Worm (Caenorhabditis elegans): ENCODE results near the gene K06H6.1.

The K06H6.1 gene

DNA sequence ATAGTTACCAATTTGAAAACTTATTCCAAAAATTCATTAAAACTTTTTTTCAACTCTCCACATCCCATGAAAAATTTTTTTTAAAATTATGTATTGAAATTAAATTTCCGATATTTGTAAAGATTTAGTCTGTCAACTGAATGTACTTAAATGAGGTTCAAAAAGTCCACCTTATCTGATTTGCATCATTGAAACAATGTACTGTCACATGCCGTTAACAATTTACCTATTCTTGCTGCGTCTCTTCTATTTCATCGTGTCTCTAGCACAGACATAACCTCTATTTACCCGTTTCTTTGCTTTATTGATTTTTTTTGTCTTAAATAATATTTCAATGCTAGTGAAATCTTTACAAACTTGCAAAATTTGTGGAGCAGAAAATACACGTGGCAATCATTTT, 22.3 kb downstream of the K06H6.1 start, which contains the start of gene nhr-90:
TSS of gene nhr-90 (plus strand) at position 296 of the 400 bp plus-strand sequence.
- TF ChIP-seq ceh-28 (tag; optimal IDR thresholded peaks at IDR 0.05): peak; percentile 44
- no peak for TF ChIP-seq hmg-11 (tag; optimal IDR thresholded peaks at IDR 0.05)
- no peak for TF ChIP-seq nhr-67 (tag; optimal IDR thresholded peaks at IDR 0.05)
- TF ChIP-seq jun-1 (tag; optimal IDR thresholded peaks at IDR 0.05): no peak
- TF ChIP-seq elt-1 (tag; optimal IDR thresholded peaks at IDR 0.05): peak; percentile 36
- peak; percentile 31 for TF ChIP-seq pqm-1 (tag; optimal IDR thresholded peaks at IDR 0.05)
- no peak for TF ChIP-seq nhr-43 (tag; optimal IDR thresholded peaks at IDR 0.05; ENCODE audit: poor library complexity, severe bottlenecking)
- TF ChIP-seq fkh-2 (tag; optimal IDR thresholded peaks at IDR 0.05): no peak
- no peak for TF ChIP-seq zag-1 (tag; optimal IDR thresholded peaks at IDR 0.05)
- no peak for TF ChIP-seq nhr-11 (tag; optimal IDR thresholded peaks at IDR 0.05)
- TF ChIP-seq unc-39 (tag; optimal IDR thresholded peaks at IDR 0.05): no peak
- TF ChIP-seq nhr-77 (tag; optimal IDR thresholded peaks at IDR 0.05): no peak
- no peak for TF ChIP-seq eor-1 (tag; optimal IDR thresholded peaks at IDR 0.05)
- TF ChIP-seq ama-1 (optimal IDR thresholded peaks at IDR 0.05): no peak
- TF ChIP-seq nhr-28 (tag; optimal IDR thresholded peaks at IDR 0.05): no peak
- TF ChIP-seq mdl-1 (tag; optimal IDR thresholded peaks at IDR 0.05): no peak
- TF ChIP-seq nfya-1 (tag; optimal IDR thresholded peaks at IDR 0.05; ENCODE audit: insufficient read depth): no peak
- TF ChIP-seq daf-12 (tag; optimal IDR thresholded peaks at IDR 0.05): no peak
- no peak for TF ChIP-seq tbx-2 (tag; optimal IDR thresholded peaks at IDR 0.05)
- peak; percentile 17 for TF ChIP-seq nhr-25 (tag; optimal IDR thresholded peaks at IDR 0.05)
- TF ChIP-seq ZK546.5 (tag; optimal IDR thresholded peaks at IDR 0.05): no peak
- no peak for TF ChIP-seq skn-1 (tag; optimal IDR thresholded peaks at IDR 0.05)
- no peak for TF ChIP-seq ceh-16 (tag; optimal IDR thresholded peaks at IDR 0.05)
- TF ChIP-seq nhr-237 (tag; optimal IDR thresholded peaks at IDR 0.05): no peak
- TF ChIP-seq egl-27 (tag; optimal IDR thresholded peaks at IDR 0.05): no peak
- TF ChIP-seq lin-15B (tag; optimal IDR thresholded peaks at IDR 0.05): no peak
- peak; percentile 41 for TF ChIP-seq elt-2 (tag; optimal IDR thresholded peaks at IDR 0.05)
- TF ChIP-seq sea-2 (GFP tag; optimal IDR thresholded peaks at IDR 0.05): no peak
- no peak for TF ChIP-seq ceh-9 (tag; optimal IDR thresholded peaks at IDR 0.05)
- TF ChIP-seq pha-4 (tag; optimal IDR thresholded peaks at IDR 0.05): no peak
- TF ChIP-seq nhr-12 (tag; optimal IDR thresholded peaks at IDR 0.05): no peak
- TF ChIP-seq fkh-10 (GFP tag; optimal IDR thresholded peaks at IDR 0.05): no peak
- TF ChIP-seq unc-62 (GFP tag; optimal IDR thresholded peaks at IDR 0.05): no peak
- no peak for TF ChIP-seq aly-2 (tag; optimal IDR thresholded peaks at IDR 0.05)
- TF ChIP-seq ztf-11 (tag; optimal IDR thresholded peaks at IDR 0.05): no peak
- TF ChIP-seq snpc-4 (tag; optimal IDR thresholded peaks at IDR 0.05): peak; percentile 5
- TF ChIP-seq nhr-23 (tag; optimal IDR thresholded peaks at IDR 0.05): peak; percentile 25
- TF ChIP-seq ztf-4 (tag; optimal IDR thresholded peaks at IDR 0.05): no peak
- TF ChIP-seq egl-5 (tag; optimal IDR thresholded peaks at IDR 0.05): no peak
- TF ChIP-seq mml-1 (tag; optimal IDR thresholded peaks at IDR 0.05): no peak
- no peak for TF ChIP-seq elt-3 (tag; optimal IDR thresholded peaks at IDR 0.05)
- TF ChIP-seq ceh-82 (tag; optimal IDR thresholded peaks at IDR 0.05): no peak
- TF ChIP-seq lin-39 (tag; optimal IDR thresholded peaks at IDR 0.05): no peak
- no peak for TF ChIP-seq R02D3.7 (tag; optimal IDR thresholded peaks at IDR 0.05)
- TF ChIP-seq lsy-12 (tag; optimal IDR thresholded peaks at IDR 0.05): no peak
- TF ChIP-seq nhr-76 (tag; optimal IDR thresholded peaks at IDR 0.05): no peak
- no peak for TF ChIP-seq fos-1 (tag; optimal IDR thresholded peaks at IDR 0.05)

DNA sequence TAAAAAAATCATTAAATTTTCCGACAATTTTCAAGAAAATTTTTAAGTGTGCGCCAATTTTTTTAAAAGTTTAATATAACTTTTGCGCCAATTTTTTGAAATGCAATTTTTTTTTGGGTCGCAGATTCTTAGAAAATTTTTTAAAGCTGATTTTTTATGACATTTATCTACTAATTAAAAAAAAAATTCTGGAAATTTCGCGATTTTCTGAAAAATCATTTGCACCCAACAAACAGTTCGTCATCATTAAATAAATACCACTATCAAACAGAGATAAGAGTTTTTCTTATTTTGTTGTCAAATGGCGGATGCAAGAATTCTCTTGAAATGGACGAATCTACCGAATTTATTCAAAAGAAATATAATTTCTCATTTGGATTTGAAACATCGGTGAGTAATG, 27.4 kb downstream of the K06H6.1 start, which contains the start of gene F48G7.13:
TSS of gene F48G7.13 (plus strand) at position 301 of the 400 bp plus-strand sequence.
- TF ChIP-seq mml-1 (tag; optimal IDR thresholded peaks at IDR 0.05) (no peak), fkh-2 (tag; optimal IDR thresholded peaks at IDR 0.05) (no peak), nhr-67 (tag; optimal IDR thresholded peaks at IDR 0.05) (no peak)

All from whole organism, L3 larva.